Worm (Caenorhabditis elegans) whole organism, early embryonic: ENCODE data around the gene C04G6.11.

Experiments
- F13C5.2 ChIP-seq: sonication (generic microtip); optimal IDR thresholded peaks from 2 replicates; lab custom pipeline; 2017; ENCODE audit warnings: mild to moderate bottlenecking, missing genetic modification characterization, inconsistent platforms, missing compliant biosample characterization
- ama-1 ChIP-seq: fragments of 150-350 bp; optimal IDR thresholded peaks from 2 replicates; lab custom pipeline; 2014
- ceh-36 ChIP-seq: sonication (generic microtip); optimal IDR thresholded peaks from 2 replicates; lab custom pipeline; 2016; ENCODE audit warnings: missing genetic modification characterization, inconsistent platforms, missing compliant biosample characterization
- flt-1 ChIP-seq: fragments of 200-800 bp; sonication (Bioruptor generic); IDR thresholded peaks from 2 replicates; pipeline ENCODE4 v1.3.6; 2022; ENCODE audit warnings: missing genetic modification characterization, missing compliant biosample characterization
- hmbx-1 ChIP-seq: sonication (generic microtip); optimal IDR thresholded peaks from 2 replicates; lab custom pipeline; 2016; ENCODE audit warnings: mild to moderate bottlenecking, missing genetic modification characterization, missing compliant biosample characterization
- hmg-4 ChIP-seq: fragments of 200-800 bp; sonication (Bioruptor generic); optimal IDR thresholded peaks from 2 replicates; lab custom pipeline; 2018; ENCODE audit warnings: mild to moderate bottlenecking, missing genetic modification characterization, missing compliant biosample characterization
- pes-1 ChIP-seq: fragments of 200-800 bp; sonication (Bioruptor generic); IDR thresholded peaks from 2 replicates; pipeline ENCODE4 v1.3.6; 2022; ENCODE audit warnings: missing genetic modification reagents, missing genetic modification characterization, missing compliant biosample characterization
- tbx-11 ChIP-seq: fragments of 200-800 bp; sonication (Bioruptor generic); IDR thresholded peaks from 2 replicates; pipeline ENCODE4 v1.3.6; 2022; ENCODE audit warnings: missing genetic modification characterization, missing compliant biosample characterization

ce11 chrII:5109693-5110092 is 6.1 kb upstream of the C04G6.11 start, which contains the start of gene F09C12.2:
- TF ChIP-seq pes-1 (GFP tag; lab: Robert Waterston, UW): no peak
- TF ChIP-seq flt-1 (GFP tag; lab: Robert Waterston, UW): no peak
- TF ChIP-seq F13C5.2 (tag; lab: Kevin White, UChicago): no peak
- no peak for TF ChIP-seq ama-1 (lab: Kevin White, UChicago)
- no peak for TF ChIP-seq hmg-4 (GFP tag; lab: Kevin White, UChicago)
- TF ChIP-seq hmbx-1 (tag; lab: Kevin White, UChicago): no peak
- TF ChIP-seq ceh-36 (tag; lab: Kevin White, UChicago): no peak
- no peak for TF ChIP-seq tbx-11 (GFP tag; lab: Robert Waterston, UW)
